Worm (Caenorhabditis elegans) whole organism, L4 larva: ENCODE measurements around the gene R09E10.8.

ENCODE experiments used
- R02D3.7 ChIP-seq: fragments of 150-350 bp; sonication (generic microtip); optimal IDR thresholded peaks from 3 replicates; lab custom pipeline; 2014; ENCODE audit warnings: missing biosample characterization, missing genetic modification characterization
- aly-2 ChIP-seq: sonication (generic microtip); optimal IDR thresholded peaks from 2 replicates; lab custom pipeline; 2018; ENCODE audit warnings: missing biosample characterization, missing genetic modification characterization
- ama-1 ChIP-seq: fragments of 150-350 bp; optimal IDR thresholded peaks from 2 replicates; lab custom pipeline; 2014; ENCODE audit warnings: inconsistent platforms, mixed read lengths
- ceh-82 ChIP-seq: sonication (generic microtip); optimal IDR thresholded peaks from 2 replicates; lab custom pipeline; 2017; ENCODE audit warnings: missing biosample characterization, missing genetic modification characterization
- dmd-8 ChIP-seq: fragments of 200-800 bp; sonication (Bioruptor generic); IDR thresholded peaks from 2 replicates; pipeline ENCODE4 v1.3.6; 2022; ENCODE audit warnings: missing genetic modification characterization, missing compliant biosample characterization
- dpl-1 ChIP-seq: fragments of 150-350 bp; optimal IDR thresholded peaks from 2 replicates; lab custom pipeline; 2014; ENCODE audit warnings: missing biosample characterization, missing genetic modification reagents, missing genetic modification characterization
- egl-27 ChIP-seq: sonication (generic microtip); optimal IDR thresholded peaks from 3 replicates; lab custom pipeline; 2017; ENCODE audit warnings: missing biosample characterization, missing genetic modification reagents, missing genetic modification characterization
- lir-3 ChIP-seq: sonication (generic microtip); optimal IDR thresholded peaks from 2 replicates; lab custom pipeline; 2016; ENCODE audit warnings: mild to moderate bottlenecking, missing genetic modification characterization, missing compliant biosample characterization
- lsy-2 ChIP-seq, 2 experiments: fragments of 150-350 bp in 1 of 2; sonication (generic microtip) in 1 of 2; optimal IDR thresholded peaks; 2 replicates each; lab custom pipeline; 2014 to 2017; ENCODE audit warnings: missing biosample characterization in 2 of 2, missing genetic modification characterization in 2 of 2
- nhr-237 ChIP-seq: sonication (generic microtip); optimal IDR thresholded peaks from 2 replicates; lab custom pipeline; 2017; ENCODE audit warnings: missing biosample characterization, missing genetic modification characterization
- nhr-77 ChIP-seq: fragments of 150-350 bp; optimal IDR thresholded peaks from 2 replicates; lab custom pipeline; 2014; ENCODE audit warnings: missing biosample characterization, missing genetic modification characterization
- snpc-4 ChIP-seq: fragments of 150-350 bp; optimal IDR thresholded peaks from 2 replicates; lab custom pipeline; 2014; ENCODE audit warnings: missing biosample characterization, missing genetic modification characterization
- spr-1 ChIP-seq: sonication (generic microtip); optimal IDR thresholded peaks from 2 replicates; lab custom pipeline; 2016; ENCODE audit warnings: mild to moderate bottlenecking, missing genetic modification characterization, missing compliant biosample characterization
- zip-2 ChIP-seq: fragments of 150-350 bp; optimal IDR thresholded peaks from 2 replicates; lab custom pipeline; 2014; ENCODE audit warnings: missing biosample characterization, missing genetic modification characterization

DNA sequence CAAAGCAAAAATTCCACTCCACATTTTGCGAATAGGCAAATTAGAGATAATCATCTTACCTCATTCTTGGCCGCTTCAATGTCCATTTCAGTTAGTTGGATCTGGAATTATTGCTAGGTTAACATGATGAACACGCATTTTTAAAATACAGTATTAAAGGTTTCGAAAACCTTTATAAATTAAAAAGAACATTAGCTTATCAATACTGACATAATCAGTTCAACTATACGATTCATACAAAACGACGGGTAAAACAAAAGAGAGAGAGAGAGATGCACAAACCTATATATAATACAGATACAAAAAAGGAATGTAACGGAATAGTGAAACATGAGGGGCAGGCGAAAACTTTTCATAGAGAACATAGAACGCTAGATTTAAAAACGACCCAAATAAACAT lies 28.7 kb downstream of the R09E10.8 start, which contains the start of gene thk-1:
- TF ChIP-seq nhr-237 (tag; lab: Kevin White, UChicago) = no peak
- no peak for TF ChIP-seq aly-2 (tag; lab: Kevin White, UChicago)
- TF ChIP-seq R02D3.7 (tag; lab: Kevin White, UChicago) = no peak
- TF ChIP-seq spr-1 (tag; lab: Kevin White, UChicago) = no peak
- no peak for TF ChIP-seq dmd-8 (GFP tag; lab: Robert Waterston, UW)
- TF ChIP-seq snpc-4 = no peak
- no peak for TF ChIP-seq ceh-82 (tag; lab: Kevin White, UChicago)
- no peak for TF ChIP-seq zip-2 (tag; lab: Kevin White, UChicago)
- TF ChIP-seq nhr-77 = no peak
- no peak for TF ChIP-seq lsy-2 (tag; optimal IDR thresholded peaks at IDR 0.05; lab: Kevin White, UChicago)
- no peak for TF ChIP-seq egl-27 (tag; lab: Kevin White, UChicago)
- TF ChIP-seq ama-1 (lab: Kevin White, UChicago) = no peak
- no peak for TF ChIP-seq lir-3
- no peak for TF ChIP-seq dpl-1 (GFP tag; lab: Kevin White, UChicago)
